Fruit fly (Drosophila melanogaster): ENCODE measurements around the gene CG5421.

Gene CG5421

DNA sequence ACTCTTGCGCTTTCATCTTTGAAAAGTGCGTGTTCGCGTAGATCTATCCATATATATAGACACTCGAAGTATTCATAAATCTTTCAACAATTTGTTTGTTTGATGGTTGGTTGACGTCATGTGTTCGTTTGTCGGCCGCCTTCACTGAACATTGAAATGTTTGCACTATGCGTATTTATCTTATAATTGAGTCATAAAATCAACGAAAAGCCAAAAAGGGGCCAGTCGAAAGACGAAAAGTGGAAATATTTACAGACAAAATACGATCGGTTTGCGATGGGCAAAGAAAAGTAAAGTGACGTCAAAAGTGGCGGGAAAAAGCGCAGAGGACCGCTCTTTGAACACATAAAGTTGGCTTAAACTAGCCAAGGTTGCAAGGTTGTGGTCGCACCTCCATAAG, 39.4 kb upstream of the CG5421 start (continued):
- no peak for TF ChIP-seq CG12299 (tag; optimal IDR thresholded peaks at IDR 0.05)
- no peak for TF ChIP-seq CG8290 (GFP tag; optimal IDR thresholded peaks at IDR 0.05)
- peak; percentile 45 to 50 for TF ChIP-seq CG8290 (tag; optimal IDR thresholded peaks at IDR 0.05)
- TF ChIP-seq CG6813 (GFP tag; optimal IDR thresholded peaks at IDR 0.05): peak; percentile 69
- peak; percentile 8 for TF ChIP-seq abd-A (tag; optimal IDR thresholded peaks at IDR 0.05)
- TF ChIP-seq chm (GFP tag; IDR thresholded peaks at IDR 0.05): peak; percentile 41; the same call in 1 of the 2 replicates
- peak; percentile 44 for TF ChIP-seq Fer1 (GFP tag; optimal IDR thresholded peaks at IDR 0.05)
- peak; percentile 56 for TF ChIP-seq CG2875 (GFP tag; optimal IDR thresholded peaks at IDR 0.05)
- TF ChIP-seq onecut (GFP tag; IDR thresholded peaks at IDR 0.05): no peak
- TF ChIP-seq ci (GFP tag; IDR thresholded peaks at IDR 0.05): peak; percentile 76
- TF ChIP-seq nerfin-1 (tag; optimal IDR thresholded peaks at IDR 0.05): peak; percentile 52
- TF ChIP-seq nerfin-2 (GFP tag; IDR thresholded peaks at IDR 0.05; ENCODE audit: partially characterized antibody): no peak
- TF ChIP-seq HLH3B (GFP tag; IDR thresholded peaks at IDR 0.05): peak; percentile 38; the same call in 1 of the 2 replicates
- no peak for TF ChIP-seq CG11696 (GFP tag; IDR thresholded peaks at IDR 0.05)
- no peak for TF ChIP-seq CG12659 (GFP tag; optimal IDR thresholded peaks at IDR 0.05)
- TF ChIP-seq zf30C (GFP tag; optimal IDR thresholded peaks at IDR 0.05): no peak
- TF ChIP-seq her (GFP tag; optimal IDR thresholded peaks at IDR 0.05): peak; percentile 3
- TF ChIP-seq D19B (GFP tag; optimal IDR thresholded peaks at IDR 0.05): no peak
- peak; percentile 33 for TF ChIP-seq twi (tag; optimal IDR thresholded peaks at IDR 0.05)
- no peak for TF ChIP-seq CG14860 (GFP tag; IDR thresholded peaks at IDR 0.05; ENCODE audit: partially characterized antibody)
- TF ChIP-seq CG6254 (GFP tag; optimal IDR thresholded peaks at IDR 0.05): peak; percentile 45
- peak; percentile 44 for TF ChIP-seq CG12219 (GFP tag; optimal IDR thresholded peaks at IDR 0.05)
- peak; percentile 56 for TF ChIP-seq CG1529 (GFP tag; optimal IDR thresholded peaks at IDR 0.05)
- peak; percentile 9 for TF ChIP-seq kay (GFP tag; optimal IDR thresholded peaks at IDR 0.05)
- peak; percentile 15 for TF ChIP-seq Fer3 (tag; optimal IDR thresholded peaks at IDR 0.05)
- TF ChIP-seq da (GFP tag; optimal IDR thresholded peaks at IDR 0.05): no peak
- no peak for TF ChIP-seq CG11398 (GFP tag; optimal IDR thresholded peaks at IDR 0.05)
- no peak for TF ChIP-seq CG7963 (GFP tag; IDR thresholded peaks at IDR 0.05; ENCODE audit: partially characterized antibody)
- TF ChIP-seq Sry-β (GFP tag; optimal IDR thresholded peaks at IDR 0.05): peak; percentile 27
- peak; percentile 38; the same call in 1 of the 2 replicates for TF ChIP-seq vvl (GFP tag; IDR thresholded peaks at IDR 0.05)
- no peak for TF ChIP-seq ERR (GFP tag; optimal IDR thresholded peaks at IDR 0.05)
- peak; percentile 17 for TF ChIP-seq Atf3 (GFP tag; optimal IDR thresholded peaks at IDR 0.05)
- TF ChIP-seq Atf-2 (GFP tag; optimal IDR thresholded peaks at IDR 0.05): no peak
- TF ChIP-seq sr (GFP tag; IDR thresholded peaks at IDR 0.05): no peak
- TF ChIP-seq CG14710 (tag; optimal IDR thresholded peaks at IDR 0.05): peak; percentile 51
- TF ChIP-seq CG16863 (GFP tag; optimal IDR thresholded peaks at IDR 0.05): no peak
- no peak for TF ChIP-seq slou (GFP tag; optimal IDR thresholded peaks at IDR 0.05)
- peak; percentile 75 for TF ChIP-seq CG4707 (GFP tag; optimal IDR thresholded peaks at IDR 0.05)
- peak; percentile 46 for TF ChIP-seq trem (tag; optimal IDR thresholded peaks at IDR 0.05)
- TF ChIP-seq CG3407 (GFP tag; optimal IDR thresholded peaks at IDR 0.05): peak; percentile 37
- no peak for TF ChIP-seq CG8944 (GFP tag; optimal IDR thresholded peaks at IDR 0.05)
- TF ChIP-seq bsh (GFP tag; optimal IDR thresholded peaks at IDR 0.05): peak in 1 of 2 experiments; percentile 62
- peak; percentile 40 for TF ChIP-seq gem (tag; optimal IDR thresholded peaks at IDR 0.05)
- TF ChIP-seq CTCF (GFP tag; optimal IDR thresholded peaks at IDR 0.05): peak; percentile 20
- peak; percentile 84 for TF ChIP-seq sens (GFP tag)
- TF ChIP-seq grau (tag; optimal IDR thresholded peaks at IDR 0.05): peak; percentile 2
- no peak for TF ChIP-seq sim (GFP tag; IDR thresholded peaks at IDR 0.05)
- TF ChIP-seq Med (GFP tag): peak; percentile 42
- peak; percentile 78 for TF ChIP-seq CG10431 (GFP tag; optimal IDR thresholded peaks at IDR 0.05)
- no peak for TF ChIP-seq CG10366 (GFP tag; IDR thresholded peaks at IDR 0.05)
- peak; percentile 37 for TF ChIP-seq Nf-YB (GFP tag; optimal IDR thresholded peaks at IDR 0.05)
- TF ChIP-seq unpg (GFP tag; optimal IDR thresholded peaks at IDR 0.05): peak; percentile 36

Data from whole organism, embryonic.